Fruit fly (Drosophila melanogaster) whole organism, larva: ENCODE data around the gene Osi3.

Experiments
- noc ChIP-seq: fragments of 200-800 bp; sonication (Bioruptor generic); optimal IDR thresholded peaks from 3 replicates; lab custom pipeline; 2019; ENCODE audit warnings: missing biosample characterization, mild to moderate bottlenecking, missing genetic modification characterization, moderate library complexity

The Osi3 gene

DNA sequence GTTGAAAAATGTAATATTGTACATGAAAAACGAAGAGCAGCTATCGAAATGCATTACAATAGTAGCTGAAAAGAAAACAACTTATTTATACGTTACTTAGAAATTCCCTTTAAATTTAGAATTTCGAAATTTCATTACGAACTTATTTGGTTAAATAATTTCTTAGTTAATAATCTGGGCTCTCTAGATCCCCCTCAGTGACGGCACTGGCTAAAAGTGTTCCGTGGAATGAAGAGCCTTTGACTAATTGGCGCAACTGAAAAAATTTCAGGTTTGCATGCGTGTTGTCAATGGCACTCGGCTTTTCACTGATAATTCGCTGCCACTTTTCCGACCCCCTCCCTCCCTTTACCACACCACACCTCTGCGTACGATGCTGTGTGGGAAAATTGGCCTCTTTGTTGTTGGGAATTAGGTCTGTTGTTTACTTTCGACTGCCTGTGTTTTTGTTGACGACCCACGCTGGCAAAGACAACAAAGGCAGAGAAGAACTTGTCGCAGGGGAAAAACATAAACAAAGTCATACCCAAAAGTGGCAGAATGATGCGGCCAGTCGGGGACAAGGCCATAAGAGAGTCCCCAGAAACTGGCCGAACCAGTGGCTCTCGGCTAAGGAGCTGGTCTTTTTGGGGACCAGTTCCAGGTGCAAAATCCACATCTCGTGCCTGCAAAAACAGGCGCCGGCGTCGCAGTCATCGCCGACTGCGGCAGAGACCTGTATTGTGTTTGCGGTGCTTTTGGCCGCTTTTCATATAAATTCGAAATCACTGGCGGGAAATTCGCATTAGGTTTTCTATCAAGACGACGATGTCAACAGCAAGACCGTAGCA is at the start of gene Osi3:
Gene Osi3, plus strand, starts transcription at position 780 of the 830 bp plus-strand sequence.
- no peak for TF ChIP-seq noc (tag; lab: Kevin White, UChicago)

DNA sequence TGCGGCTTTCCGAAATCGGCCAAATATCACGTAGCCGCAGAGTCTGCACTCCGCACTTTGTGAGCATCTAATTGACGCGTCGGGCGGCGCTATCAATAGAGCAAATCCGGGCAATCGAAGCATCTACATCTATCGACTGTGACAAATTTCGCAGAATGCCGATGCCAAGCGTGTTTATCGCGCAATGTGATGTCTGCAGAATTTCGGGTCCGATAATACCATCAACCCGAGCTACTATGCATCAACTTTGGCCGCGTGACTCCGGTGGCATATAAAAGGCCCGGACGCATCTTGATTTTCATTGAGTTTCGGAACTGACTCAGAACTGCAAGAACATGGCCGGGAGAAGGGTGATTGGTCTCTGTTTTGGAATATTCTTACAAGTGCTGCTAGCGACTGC is 48.4 kb upstream of the Osi3 start, which contains the start of gene CG1077:
Gene CG1077, plus strand, starts transcription at position 301 of the 400 bp plus-strand sequence.
- no peak for TF ChIP-seq noc (tag; lab: Kevin White, UChicago)

DNA sequence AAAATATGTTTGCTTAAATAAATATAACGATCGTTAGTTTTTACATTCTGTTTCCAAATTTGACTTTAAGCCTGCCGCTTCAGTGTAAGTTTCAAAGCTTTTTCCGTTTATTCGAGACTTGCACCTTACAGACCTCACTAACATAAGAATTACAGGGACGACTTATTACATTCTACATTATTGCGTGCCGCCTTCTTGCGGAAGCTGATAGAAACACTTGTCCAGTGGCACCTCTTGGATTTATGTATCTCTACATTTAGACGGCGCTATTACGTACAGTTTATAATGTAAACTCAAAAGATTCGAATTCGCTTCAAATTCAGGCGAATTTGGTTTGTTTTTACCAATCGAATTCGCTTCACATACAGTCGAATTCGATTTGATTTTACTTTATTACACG is 44.9 kb upstream of the Osi3 start:
- TF ChIP-seq noc (tag; lab: Kevin White, UChicago), result no peak

dm6 chr3R:6173249-6173648 is 42.4 kb upstream of the Osi3 start, which contains the start of gene Osi1:
Gene Osi1, plus strand, starts transcription at chr3R:6173549.
- TF ChIP-seq noc (tag; lab: Kevin White, UChicago), result no peak

dm6 chr3R:6182511-6182910 is 33.1 kb upstream of the Osi3 start:
- TF ChIP-seq noc (tag; lab: Kevin White, UChicago), result no peak

DNA sequence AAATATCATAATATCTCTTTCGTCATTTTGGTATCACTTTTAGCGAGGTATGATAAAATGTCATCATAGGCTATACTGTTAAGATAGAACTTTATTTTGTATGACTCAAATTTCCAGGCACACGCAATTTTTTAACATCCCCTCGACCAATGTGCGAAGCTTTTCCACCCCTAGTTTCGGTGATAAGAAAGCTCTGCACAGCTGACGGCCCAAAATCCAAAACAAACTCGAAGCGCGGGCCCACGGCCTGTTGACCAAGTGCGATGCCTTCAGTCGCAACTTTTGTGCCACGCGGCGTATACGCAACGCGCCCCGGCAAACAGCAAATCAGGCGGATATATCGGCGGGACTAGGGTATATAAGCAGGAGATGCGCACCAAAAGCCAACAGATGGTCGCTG is 28.6 kb upstream of the Osi3 start, which contains the start of gene NPFR:
Gene NPFR, plus strand, starts transcription at position 301 of the 400 bp plus-strand sequence.
- TF ChIP-seq noc (tag; lab: Kevin White, UChicago), result no peak

DNA sequence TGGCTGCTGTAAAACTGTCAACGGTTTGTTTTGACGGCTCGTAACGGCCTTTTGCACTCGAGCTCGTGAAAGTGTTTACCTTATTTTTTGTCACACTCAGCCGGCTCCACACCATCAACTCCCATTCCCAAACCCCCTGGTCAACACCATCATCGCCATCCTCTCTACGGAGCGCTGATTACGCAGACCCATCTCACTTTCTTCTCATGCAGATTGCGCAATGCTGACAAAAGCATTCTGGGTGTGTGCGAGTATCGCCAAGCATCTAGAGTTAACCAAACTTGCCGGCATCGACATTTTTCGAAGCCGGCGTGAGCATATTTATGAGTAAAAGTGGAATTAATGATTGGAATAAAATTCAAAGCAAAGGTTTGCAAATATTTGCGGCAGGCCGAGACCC is 19.2 kb upstream of the Osi3 start:
- TF ChIP-seq noc (tag; lab: Kevin White, UChicago), result no peak

DNA sequence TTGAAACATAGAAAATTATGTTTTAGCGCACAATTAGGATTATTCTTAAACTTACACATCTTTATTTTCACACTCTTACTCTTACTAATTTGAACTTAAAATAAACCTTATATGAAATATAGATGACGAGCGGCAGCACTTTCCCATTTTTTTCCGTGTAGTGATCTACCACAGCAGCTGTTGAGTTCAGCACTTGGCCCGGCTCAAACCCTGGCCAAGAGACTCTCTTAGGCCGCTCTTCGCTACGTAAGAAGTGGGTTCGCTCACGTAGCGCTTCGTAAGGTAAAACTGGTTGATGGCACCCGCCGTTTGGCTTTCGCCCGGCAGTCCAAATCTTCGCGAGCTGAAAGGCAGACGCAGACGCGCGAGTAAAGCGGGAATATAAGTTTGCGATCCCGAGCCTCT is 17.1 kb upstream of the Osi3 start, which contains the start of gene Osi24:
Gene Osi24, plus strand, starts transcription at position 324 of the 405 bp plus-strand sequence.
- peak; percentile 3 for TF ChIP-seq noc (tag; lab: Kevin White, UChicago)

- no peak for TF ChIP-seq noc (tag; lab: Kevin White, UChicago)
Observed at dm6 chr3R:6199717-6200116, 15.9 kb upstream of the Osi3 start.

- TF ChIP-seq noc (tag; lab: Kevin White, UChicago), result no peak
Observed at dm6 chr3R:6203000-6203399, 12.6 kb upstream of the Osi3 start.

DNA sequence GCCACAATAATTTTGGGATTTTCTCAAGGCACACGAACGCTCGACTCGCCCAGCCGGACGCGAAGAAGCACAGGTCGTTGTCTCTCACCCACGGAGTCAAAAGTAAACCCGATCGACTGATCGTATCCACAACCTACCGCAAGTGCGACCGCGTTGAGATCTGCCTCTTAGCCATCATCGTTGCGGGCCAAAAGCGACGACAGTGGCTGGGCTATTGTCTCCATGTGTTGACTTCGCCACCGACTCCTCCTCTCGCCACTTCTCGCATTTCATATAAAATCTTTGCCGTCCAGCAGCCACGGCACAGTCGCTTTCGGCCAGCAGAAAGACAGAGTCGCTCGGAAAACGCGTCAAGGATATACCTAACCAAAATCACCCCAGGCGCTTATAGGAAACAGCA is 6.6 kb upstream of the Osi3 start, which contains the start of gene Osi2:
Gene Osi2, plus strand, starts transcription at position 301 of the 400 bp plus-strand sequence.
- TF ChIP-seq noc (tag; lab: Kevin White, UChicago), result no peak

DNA sequence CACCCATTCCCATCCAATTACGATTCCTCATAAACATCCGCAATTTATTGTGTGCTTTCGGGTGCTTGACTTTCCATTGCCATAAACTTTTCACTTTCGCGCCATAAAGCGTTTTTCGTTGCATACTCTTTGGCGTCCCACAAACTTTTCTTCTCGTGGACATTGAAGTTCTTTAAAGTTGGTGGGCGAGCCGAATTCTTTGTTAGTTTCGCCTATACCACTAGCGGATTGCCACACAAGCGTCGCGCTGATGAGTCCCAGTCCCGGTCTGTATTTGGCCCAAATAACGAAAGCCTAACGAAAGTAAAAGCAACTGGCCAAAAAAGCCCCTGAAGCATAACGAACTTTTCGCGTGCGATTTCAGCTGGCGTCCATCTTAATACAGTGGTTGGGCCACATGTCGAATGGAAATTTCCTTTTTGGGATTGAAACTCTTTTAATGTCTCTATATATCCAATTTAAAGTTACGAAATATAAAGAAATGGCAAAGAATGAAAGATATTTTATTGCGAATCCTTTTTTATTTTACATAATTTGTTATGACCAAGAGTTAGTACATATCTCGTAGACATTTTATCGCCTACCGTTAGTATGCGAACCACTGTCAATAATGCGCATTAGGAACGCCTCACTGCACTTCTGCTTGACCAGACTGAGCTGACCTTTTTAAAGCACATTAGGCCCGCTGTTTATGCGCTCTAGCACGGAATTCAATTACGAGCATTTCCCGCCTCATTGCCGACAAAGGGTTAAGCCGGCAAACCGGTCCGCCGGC is 5.2 kb upstream of the Osi3 start:
- TF ChIP-seq noc (tag; lab: Kevin White, UChicago), result no peak

DNA sequence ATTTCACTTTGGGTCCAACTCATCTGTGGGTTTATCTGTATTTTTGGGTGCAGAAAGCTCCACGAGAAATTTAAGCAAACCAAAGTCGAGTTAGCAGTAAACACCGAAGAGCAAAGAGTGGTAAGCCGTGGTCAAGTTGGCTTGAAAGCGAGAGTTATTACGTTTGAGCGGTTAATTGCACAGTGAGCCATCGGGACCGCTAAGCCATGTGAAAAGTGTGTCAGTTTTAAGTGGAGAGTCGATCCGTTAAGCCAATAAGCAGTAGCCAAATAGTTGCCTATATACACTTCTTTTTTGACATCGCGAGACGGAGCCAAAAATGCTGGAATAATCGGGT is 4.6 kb upstream of the Osi3 start:
- no peak for TF ChIP-seq noc (tag; lab: Kevin White, UChicago)

DNA sequence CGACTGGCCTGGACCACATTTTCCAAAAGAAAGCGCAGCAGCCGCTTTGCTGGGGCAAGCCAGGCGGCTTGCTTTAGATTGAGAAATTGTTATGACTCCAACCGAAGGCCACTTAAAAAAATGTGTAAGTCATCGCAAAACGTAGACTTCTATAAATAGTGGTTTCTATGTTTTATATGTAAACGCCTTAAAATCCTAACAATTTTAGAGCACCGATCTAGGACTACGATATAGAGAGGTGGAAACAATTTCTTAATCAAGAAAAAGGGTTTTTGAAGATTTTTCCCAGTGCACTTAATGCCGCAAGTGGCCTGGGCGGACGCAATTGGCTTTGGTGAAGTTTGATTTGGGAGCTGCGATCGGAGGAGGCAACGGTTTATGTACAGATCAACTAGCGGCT is 1.4 kb upstream of the Osi3 start:
- no peak for TF ChIP-seq noc (tag; lab: Kevin White, UChicago)

- no peak for TF ChIP-seq noc (tag; lab: Kevin White, UChicago)
Observed at dm6 chr3R:6221681-6222080, 6.0 kb downstream of the Osi3 start, which contains the start of gene Osi4. Gene Osi4, minus strand, starts transcription at chr3R:6221781.

- no peak for TF ChIP-seq noc (tag; lab: Kevin White, UChicago)
Observed at dm6 chr3R:6222119-6222518, 6.5 kb downstream of the Osi3 start.
